Worm (Caenorhabditis elegans) whole organism, L4 larva: Measurements from ENCODE around the gene nlp-21.

ENCODE experiments used
- Y48G9A.11 ChIP-seq: fragments of 200-800 bp; sonication (Bioruptor generic); IDR thresholded peaks from 2 replicates; pipeline ENCODE4 v1.3.6; 2022; ENCODE audit warnings: missing genetic modification reagents, missing genetic modification characterization, missing compliant biosample characterization
- ama-1 ChIP-seq: fragments of 150-350 bp; optimal IDR thresholded peaks from 2 replicates; lab custom pipeline; 2014; ENCODE audit warnings: inconsistent platforms, mixed read lengths
- ceh-44 ChIP-seq: fragments of 200-800 bp; sonication (Bioruptor generic); IDR thresholded peaks from 2 replicates; pipeline ENCODE4 v1.3.6; 2022; ENCODE audit warnings: missing genetic modification reagents, missing genetic modification characterization, missing compliant biosample characterization
- ces-1 ChIP-seq: fragments of 150-350 bp; sonication (generic microtip); optimal IDR thresholded peaks from 4 replicates; lab custom pipeline; 2014; ENCODE audit warnings: missing biosample characterization, missing genetic modification reagents, missing genetic modification characterization
- daf-12 ChIP-seq: fragments of 150-350 bp; optimal IDR thresholded peaks from 2 replicates; lab custom pipeline; 2014; ENCODE audit warnings: missing biosample characterization, missing genetic modification reagents, missing genetic modification characterization
- lin-15B ChIP-seq: fragments of 150-350 bp; sonication (generic microtip); optimal IDR thresholded peaks from 3 replicates; lab custom pipeline; 2014; ENCODE audit warnings: missing biosample characterization, missing genetic modification characterization
- mdl-1 ChIP-seq, 2 experiments: fragments of 150-350 bp in 1 of 2; sonication (generic microtip) in 1 of 2; optimal IDR thresholded peaks; 2 replicates each; lab custom pipeline; 2014 to 2017; ENCODE audit warnings: missing biosample characterization in 2 of 2, missing genetic modification characterization in 2 of 2
- nhr-10 ChIP-seq: fragments of 150-350 bp; optimal IDR thresholded peaks from 2 replicates; lab custom pipeline; 2014; ENCODE audit warnings: missing biosample characterization, missing genetic modification characterization
- nhr-25 ChIP-seq: sonication (generic microtip); optimal IDR thresholded peaks from 2 replicates; lab custom pipeline; 2017; ENCODE audit warnings: missing genetic modification characterization, mild to moderate bottlenecking, missing compliant biosample characterization, antibody characterized with exemption, moderate library complexity, borderline replicate concordance; ENCODE audit not compliant: insufficient read depth
- nhr-77 ChIP-seq: fragments of 150-350 bp; optimal IDR thresholded peaks from 2 replicates; lab custom pipeline; 2014; ENCODE audit warnings: missing biosample characterization, missing genetic modification characterization
- unc-39 ChIP-seq: sonication (generic microtip); optimal IDR thresholded peaks from 2 replicates; lab custom pipeline; 2017; ENCODE audit warnings: missing biosample characterization, missing genetic modification characterization
- unc-62 ChIP-seq, 3 experiments: fragments of 150-350 bp in 1 of 3; sonication (generic microtip); optimal IDR thresholded peaks in 2 of 3; peaks in 1 of 3; 1 replicate in 1 of 3; 2 replicates in 2 of 3; lab custom pipeline; 2014 to 2017; ENCODE audit warnings: missing biosample characterization in 3 of 3, missing genetic modification characterization in 3 of 3, missing genetic modification reagents in 3 of 3, missing genotype in 1 of 3
- zfp-2 ChIP-seq: sonication (generic microtip); optimal IDR thresholded peaks from 2 replicates; lab custom pipeline; 2016; ENCODE audit warnings: mild to moderate bottlenecking, missing genetic modification characterization, missing compliant biosample characterization

- TF ChIP-seq ces-1 (GFP tag; lab: Kevin White, UChicago) = no peak
- TF ChIP-seq lin-15B (tag; lab: Kevin White, UChicago) = no peak
- TF ChIP-seq Y48G9A.11 (GFP tag; lab: Robert Waterston, UW) = no peak
- no peak for TF ChIP-seq nhr-77 (tag; lab: Kevin White, UChicago)
- TF ChIP-seq unc-62 (GFP tag; optimal IDR thresholded peaks at IDR 0.05 in 1 of 2; lab: Kevin White, UChicago) = no peak
- no peak for TF ChIP-seq unc-62 (tag; optimal IDR thresholded peaks at IDR 0.05; lab: Kevin White, UChicago)
- no peak for TF ChIP-seq ama-1 (lab: Kevin White, UChicago)
- TF ChIP-seq nhr-10 (tag; lab: Kevin White, UChicago) = no peak
- TF ChIP-seq zfp-2 = no peak
- TF ChIP-seq nhr-25 (tag; lab: Kevin White, UChicago) = no peak
- no peak for TF ChIP-seq mdl-1 (tag; optimal IDR thresholded peaks at IDR 0.05; lab: Kevin White, UChicago)
- no peak for TF ChIP-seq ceh-44
- TF ChIP-seq unc-39 (tag; lab: Kevin White, UChicago) = no peak
- no peak for TF ChIP-seq daf-12
These were observed 322 bp downstream of the nlp-21 start for ce11 chrIII:11392740-11393139.
